Fruit fly (Drosophila melanogaster): ENCODE data around the gene CG32572.

CG32572 gene

DNA sequence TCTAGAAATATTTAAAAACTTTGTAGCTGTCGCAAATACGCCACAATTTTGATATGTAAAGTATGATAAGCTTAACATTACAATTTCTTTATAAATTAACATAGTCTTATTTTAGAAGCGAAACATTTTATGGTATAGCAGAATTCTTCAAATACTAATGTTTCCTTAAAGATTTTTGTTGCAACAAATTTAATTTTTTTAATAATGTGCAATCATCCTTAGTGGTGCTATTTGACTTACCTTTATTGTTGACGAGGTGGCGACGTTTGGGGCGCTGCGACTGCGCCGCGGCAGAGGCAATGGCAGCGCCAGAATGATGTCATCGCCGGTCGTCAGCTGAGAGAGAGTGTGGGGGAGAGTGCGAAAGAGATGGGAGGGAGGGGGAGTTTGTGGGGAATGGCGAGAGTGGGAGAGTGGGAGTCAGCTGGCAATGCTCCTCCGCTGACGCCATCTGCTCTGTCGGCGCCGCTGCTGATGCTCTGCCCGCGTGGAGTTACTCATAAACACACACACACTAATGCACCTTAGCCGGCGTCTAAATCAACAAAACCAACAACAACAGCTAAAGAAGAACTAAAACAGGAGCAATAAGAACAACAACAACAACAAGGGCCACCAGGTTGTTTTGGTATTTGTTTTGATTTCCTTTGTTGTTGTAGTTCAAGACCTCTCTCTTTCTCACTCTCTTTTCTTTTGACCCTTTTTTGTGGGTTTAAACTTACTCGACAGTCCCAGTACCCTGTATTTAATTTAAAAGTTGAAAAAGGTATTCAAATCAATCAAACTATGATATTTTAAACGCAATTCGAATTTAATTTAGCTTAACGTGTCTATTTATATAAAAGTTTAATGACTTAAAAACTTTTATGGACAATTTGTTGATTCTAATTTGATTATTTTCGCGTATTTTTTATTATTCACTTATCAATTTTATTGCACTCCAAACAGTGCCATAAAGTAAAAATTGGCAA is 2.5 kb downstream of the CG32572 start (continued):
- peak; percentile 95 for TF ChIP-seq CG4360 (GFP tag; IDR thresholded peaks at IDR 0.05)
- no peak for TF ChIP-seq Tbp (GFP tag; optimal IDR thresholded peaks at IDR 0.05)
- peak; percentile 49; the same call in 2 of the 3 replicates for TF ChIP-seq ken (GFP tag; IDR thresholded peaks at IDR 0.05)
- peak; percentile 51; the same call in 1 of the 2 replicates for TF ChIP-seq Rx (GFP tag; IDR thresholded peaks at IDR 0.05)
- TF ChIP-seq gt (GFP tag; IDR thresholded peaks at IDR 0.05) = no peak
- TF ChIP-seq Hsf (GFP tag; optimal IDR thresholded peaks at IDR 0.05) = peak; percentile 63
- TF ChIP-seq CG2889 (GFP tag; IDR thresholded peaks at IDR 0.05) = no peak
- no peak for TF ChIP-seq sc (optimal IDR thresholded peaks at IDR 0.05)
- TF ChIP-seq sc (GFP tag; optimal IDR thresholded peaks at IDR 0.05) = peak; percentile 63
- no peak for TF ChIP-seq CG8478 (optimal IDR thresholded peaks at IDR 0.05)
- TF ChIP-seq dimm (GFP tag; IDR thresholded peaks at IDR 0.05) = 0 out of 2 replicates have a peak, but pooled peaks have one; percentile 22
- TF ChIP-seq fd96Cb (tag; optimal IDR thresholded peaks at IDR 0.05) = peak; percentile 61
- no peak for TF ChIP-seq vnd (GFP tag; IDR thresholded peaks at IDR 0.05; ENCODE audit: partially characterized antibody)
- no peak for TF ChIP-seq CG14014 (GFP tag; IDR thresholded peaks at IDR 0.05)
- TF ChIP-seq eyg (GFP tag; optimal IDR thresholded peaks at IDR 0.05) = no peak
- peak; percentile 12; the same call in 1 of the 4 replicates for TF ChIP-seq Gug (GFP tag; IDR thresholded peaks at IDR 0.05)
- TF ChIP-seq Oli (tag; optimal IDR thresholded peaks at IDR 0.05) = peak; percentile 80
- TF ChIP-seq luna (GFP tag; optimal IDR thresholded peaks at IDR 0.05) = no peak
- no peak for TF ChIP-seq Kr (GFP tag; optimal IDR thresholded peaks at IDR 0.05)
- peak; percentile 8 for TF ChIP-seq Six4 (GFP tag; optimal IDR thresholded peaks at IDR 0.05)
- peak; percentile 43 for TF ChIP-seq CrebB (tag; optimal IDR thresholded peaks at IDR 0.05)
- no peak for TF ChIP-seq Dp (GFP tag; optimal IDR thresholded peaks at IDR 0.05)
- no peak for TF ChIP-seq CG6272 (GFP tag; IDR thresholded peaks at IDR 0.05)
- TF ChIP-seq CG14667 (GFP tag; IDR thresholded peaks at IDR 0.05) = peak; percentile 34
- peak; percentile 21 for TF ChIP-seq kay (GFP tag; optimal IDR thresholded peaks at IDR 0.05)
- TF ChIP-seq nerfin-2 (GFP tag; IDR thresholded peaks at IDR 0.05; ENCODE audit: partially characterized antibody) = no peak
- TF ChIP-seq ro (GFP tag; IDR thresholded peaks at IDR 0.05) = peak; percentile 26; the same call in 1 of the 2 replicates
- no peak for TF ChIP-seq cato (GFP tag; optimal IDR thresholded peaks at IDR 0.05; ENCODE audit: borderline replicate concordance)
- TF ChIP-seq row (GFP tag; IDR thresholded peaks at IDR 0.05) = peak; percentile 83
- peak; percentile 10 for TF ChIP-seq gcm2 (GFP tag; optimal IDR thresholded peaks at IDR 0.05)
- TF ChIP-seq ewg (GFP tag; optimal IDR thresholded peaks at IDR 0.05) = peak; percentile 59
- peak; percentile 27 for TF ChIP-seq CG12236 (GFP tag; optimal IDR thresholded peaks at IDR 0.05)
- TF ChIP-seq crol (GFP tag; IDR thresholded peaks at IDR 0.05) = peak; percentile 93
- peak; percentile 88 for TF ChIP-seq CG11696 (GFP tag; IDR thresholded peaks at IDR 0.05)
- peak; percentile 76 for TF ChIP-seq CG2678 (tag; optimal IDR thresholded peaks at IDR 0.05)
- no peak for TF ChIP-seq CG17186 (GFP tag; optimal IDR thresholded peaks at IDR 0.05)
- no peak for TF ChIP-seq CG11398 (GFP tag; optimal IDR thresholded peaks at IDR 0.05)
- no peak for TF ChIP-seq CG8765 (GFP tag; IDR thresholded peaks at IDR 0.05)
- peak; percentile 86 for TF ChIP-seq Sox102F (GFP tag; optimal IDR thresholded peaks at IDR 0.05)
- no peak for TF ChIP-seq MESR4 (GFP tag; optimal IDR thresholded peaks at IDR 0.05)
- TF ChIP-seq CG6654 (GFP tag; optimal IDR thresholded peaks at IDR 0.05) = no peak
- peak; percentile 17 for TF ChIP-seq CG13123 (GFP tag; optimal IDR thresholded peaks at IDR 0.05)
- TF ChIP-seq CG13894 (tag; optimal IDR thresholded peaks at IDR 0.05) = no peak
- peak; percentile 78 for TF ChIP-seq seq (GFP tag; IDR thresholded peaks at IDR 0.05)
- TF ChIP-seq Dad (GFP tag; optimal IDR thresholded peaks at IDR 0.05) = no peak
- peak; percentile 69 for TF ChIP-seq CG9817 (tag; optimal IDR thresholded peaks at IDR 0.05)
- no peak for TF ChIP-seq ab (GFP tag; optimal IDR thresholded peaks at IDR 0.05)
- TF ChIP-seq NfI (GFP tag; optimal IDR thresholded peaks at IDR 0.05) = peak; percentile 83
- no peak for TF ChIP-seq Stat92E (GFP tag; optimal IDR thresholded peaks at IDR 0.05)
